Fruit fly (Drosophila melanogaster) whole organism, prepupa: Measurements from ENCODE around the gene Acp63F.
A peak's percentile ranks its signal among the peaks of the same experiment; 100 is the strongest.

Experiments used
- Blimp-1 ChIP-seq: fragments of 200-800 bp; sonication (Bioruptor generic); optimal IDR thresholded peaks from 3 replicates; lab custom pipeline; 2017; ENCODE audit warnings: missing biosample characterization, missing genetic modification characterization, mild to moderate bottlenecking, moderate library complexity, missing genetic modification reagents
- CG10631 ChIP-seq: fragments of 200-800 bp; sonication (Bioruptor generic); optimal IDR thresholded peaks from 2 replicates; lab custom pipeline; 2016; ENCODE audit warnings: missing biosample characterization, missing genetic modification characterization
- CG10669 ChIP-seq: fragments of 200-800 bp; sonication (Bioruptor generic); optimal IDR thresholded peaks from 3 replicates; lab custom pipeline; 2018; ENCODE audit warnings: missing biosample characterization, mild to moderate bottlenecking, missing genetic modification characterization, moderate library complexity
- CG11294 ChIP-seq: fragments of 200-800 bp; sonication (Bioruptor generic); IDR thresholded peaks from 2 replicates; pipeline ENCODE4 v1.3.6; 2022; ENCODE audit warnings: missing biosample characterization, missing genetic modification characterization
- CG11762 ChIP-seq: fragments of 200-800 bp; sonication (Bioruptor generic); optimal IDR thresholded peaks from 3 replicates; lab custom pipeline; 2016; ENCODE audit warnings: missing biosample characterization, missing genetic modification characterization; ENCODE audit not compliant: insufficient read depth
- CG11902 ChIP-seq: fragments of 200-800 bp; sonication (Bioruptor generic); optimal IDR thresholded peaks from 3 replicates; lab custom pipeline; 2016; ENCODE audit warnings: missing biosample characterization, missing genetic modification characterization
- CG15336 ChIP-seq: fragments of 200-800 bp; sonication (Bioruptor generic); IDR thresholded peaks from 2 replicates; pipeline ENCODE4 v1.3.6; 2022; ENCODE audit warnings: missing biosample characterization, missing genetic modification characterization
- CG1621 ChIP-seq: fragments of 200-800 bp; sonication (Bioruptor generic); optimal IDR thresholded peaks from 3 replicates; lab custom pipeline; 2018; ENCODE audit warnings: missing biosample characterization, mild to moderate bottlenecking, missing genetic modification characterization
- CG16779 ChIP-seq: fragments of 200-800 bp; sonication (Bioruptor generic); optimal IDR thresholded peaks from 3 replicates; lab custom pipeline; 2017; ENCODE audit warnings: missing biosample characterization, mild to moderate bottlenecking, missing genetic modification characterization
- CG31627 ChIP-seq: fragments of 200-800 bp; sonication (Bioruptor generic); optimal IDR thresholded peaks from 3 replicates; lab custom pipeline; 2016; ENCODE audit warnings: missing biosample characterization, missing genetic modification characterization
- CG32006 ChIP-seq: fragments of 200-800 bp; sonication (Bioruptor generic); optimal IDR thresholded peaks from 3 replicates; lab custom pipeline; 2017; ENCODE audit warnings: missing biosample characterization, mild to moderate bottlenecking, missing genetic modification characterization
- CG34406 ChIP-seq: fragments of 200-800 bp; sonication (Bioruptor generic); optimal IDR thresholded peaks from 3 replicates; lab custom pipeline; 2016; ENCODE audit warnings: missing biosample characterization, missing genetic modification characterization
- CG3919 ChIP-seq: fragments of 200-800 bp; sonication (Bioruptor generic); optimal IDR thresholded peaks from 3 replicates; lab custom pipeline; 2016; ENCODE audit warnings: missing biosample characterization, missing genetic modification characterization
- CG6163 ChIP-seq: fragments of 200-800 bp; sonication (Bioruptor generic); IDR thresholded peaks from 3 replicates; pipeline ENCODE4 v1.3.6; 2022; ENCODE audit warnings: missing biosample characterization, missing genetic modification characterization
- CG6276 ChIP-seq: fragments of 200-800 bp; sonication (Bioruptor generic); optimal IDR thresholded peaks from 2 replicates; lab custom pipeline; 2017; ENCODE audit warnings: missing biosample characterization, mild to moderate bottlenecking, missing genetic modification characterization
- CG6792 ChIP-seq: fragments of 200-800 bp; sonication (Bioruptor generic); optimal IDR thresholded peaks from 3 replicates; lab custom pipeline; 2016; ENCODE audit warnings: missing biosample characterization, missing genetic modification characterization
- CG6854 ChIP-seq: fragments of 200-800 bp; sonication (Bioruptor generic); optimal IDR thresholded peaks from 2 replicates; lab custom pipeline; 2017; ENCODE audit warnings: missing biosample characterization, mild to moderate bottlenecking, missing genetic modification characterization
- CG7368 ChIP-seq: fragments of 200-800 bp; sonication (Bioruptor generic); optimal IDR thresholded peaks from 3 replicates; lab custom pipeline; 2016; ENCODE audit warnings: missing biosample characterization, missing genetic modification characterization
- CG8319 ChIP-seq: fragments of 200-800 bp; sonication (Bioruptor generic); optimal IDR thresholded peaks from 3 replicates; lab custom pipeline; 2016; ENCODE audit warnings: missing biosample characterization, missing genetic modification characterization
- CG9139 ChIP-seq: fragments of 200-800 bp; sonication (Bioruptor generic); optimal IDR thresholded peaks from 3 replicates; lab custom pipeline; 2017; ENCODE audit warnings: missing biosample characterization, mild to moderate bottlenecking, missing genetic modification characterization
- Eip75B ChIP-seq: fragments of 200-800 bp; sonication (Bioruptor generic); optimal IDR thresholded peaks from 3 replicates; lab custom pipeline; 2016; ENCODE audit warnings: missing biosample characterization, missing genetic modification characterization
- Eip78C ChIP-seq: fragments of 200-800 bp; sonication (Bioruptor generic); peaks from one replicate; lab custom pipeline; 2016; ENCODE audit warnings: missing biosample characterization, missing genetic modification characterization
- Gug ChIP-seq: fragments of 200-800 bp; sonication (Bioruptor generic); IDR thresholded peaks from 2 replicates; pipeline ENCODE4 v1.3.6; 2022; ENCODE audit warnings: missing biosample characterization, missing genetic modification characterization
- Hr38 ChIP-seq: sonication (Bioruptor generic); optimal IDR thresholded peaks from 2 replicates; lab custom pipeline; 2016; ENCODE audit warnings: missing biosample characterization, missing genetic modification characterization
- Lpt ChIP-seq: fragments of 200-800 bp; sonication (Bioruptor generic); optimal IDR thresholded peaks from 3 replicates; lab custom pipeline; 2016; ENCODE audit warnings: missing biosample characterization, missing genetic modification characterization
- Met ChIP-seq: fragments of 200-800 bp; sonication (Bioruptor generic); optimal IDR thresholded peaks from 3 replicates; lab custom pipeline; 2016; ENCODE audit warnings: missing biosample characterization, missing genetic modification characterization
- Smox ChIP-seq: fragments of 200-800 bp; sonication (Bioruptor generic); optimal IDR thresholded peaks from 3 replicates; lab custom pipeline; 2016; ENCODE audit warnings: missing biosample characterization, missing genetic modification characterization
- Sox15 ChIP-seq: fragments of 200-800 bp; sonication (Bioruptor generic); optimal IDR thresholded peaks from 3 replicates; lab custom pipeline; 2016; ENCODE audit warnings: missing biosample characterization, missing genetic modification characterization
- acj6 ChIP-seq: fragments of 200-800 bp; sonication (Bioruptor generic); optimal IDR thresholded peaks from 3 replicates; lab custom pipeline; 2016; ENCODE audit warnings: missing biosample characterization, missing genetic modification characterization
- cyc ChIP-seq: fragments of 200-800 bp; sonication (Bioruptor generic); optimal IDR thresholded peaks from 3 replicates; lab custom pipeline; 2016; ENCODE audit warnings: missing biosample characterization, missing genetic modification characterization
- dac ChIP-seq: fragments of 200-800 bp; sonication (Bioruptor generic); optimal IDR thresholded peaks from 2 replicates; lab custom pipeline; 2017; ENCODE audit warnings: missing biosample characterization, mild to moderate bottlenecking, missing genetic modification characterization
- eg ChIP-seq: fragments of 200-800 bp; sonication (Bioruptor generic); IDR thresholded peaks from 3 replicates; pipeline ENCODE4 v1.3.6; 2022; ENCODE audit warnings: missing biosample characterization, missing genetic modification characterization
- esn ChIP-seq: fragments of 200-800 bp; sonication (Bioruptor generic); optimal IDR thresholded peaks from 2 replicates; lab custom pipeline; 2016; ENCODE audit warnings: missing biosample characterization, mild to moderate bottlenecking, missing genetic modification characterization, moderate library complexity
- fd59A ChIP-seq: fragments of 200-800 bp; sonication (Bioruptor generic); optimal IDR thresholded peaks from 2 replicates; lab custom pipeline; 2017; ENCODE audit warnings: missing biosample characterization, mild to moderate bottlenecking, missing genetic modification characterization, missing genetic modification reagents
- fd85E ChIP-seq: fragments of 200-800 bp; sonication (Bioruptor generic); optimal IDR thresholded peaks from 3 replicates; lab custom pipeline; 2016; ENCODE audit warnings: missing biosample characterization, missing genetic modification characterization
- lz ChIP-seq: fragments of 200-800 bp; sonication (Bioruptor generic); optimal IDR thresholded peaks from 3 replicates; lab custom pipeline; 2016; ENCODE audit warnings: missing biosample characterization, missing genetic modification characterization
- net ChIP-seq: fragments of 200-800 bp; sonication (Bioruptor generic); optimal IDR thresholded peaks from 3 replicates; lab custom pipeline; 2016; ENCODE audit warnings: missing biosample characterization, missing genetic modification characterization
- salr ChIP-seq, 2 experiments: fragments of 200-800 bp; sonication (Bioruptor generic); optimal IDR thresholded peaks; 3 replicates each; lab custom pipeline; 2016 to 2018; ENCODE audit warnings: missing biosample characterization in 2 of 2, missing genetic modification characterization in 2 of 2, mild to moderate bottlenecking in 1 of 2
- spab ChIP-seq: fragments of 200-800 bp; sonication (Bioruptor generic); optimal IDR thresholded peaks from 2 replicates; lab custom pipeline; 2017; ENCODE audit warnings: missing biosample characterization, mild to moderate bottlenecking, missing genetic modification characterization, missing genetic modification reagents
- ss ChIP-seq, 2 experiments: fragments of 200-800 bp; sonication (Bioruptor generic); optimal IDR thresholded peaks; 2 replicates in 1 of 2; 3 replicates in 1 of 2; lab custom pipeline; 2017 to 2018; ENCODE audit warnings: mild to moderate bottlenecking in 2 of 2, missing biosample characterization in 2 of 2, missing genetic modification characterization in 2 of 2, moderate library complexity in 1 of 2
- svp ChIP-seq: fragments of 200-800 bp; sonication (Bioruptor generic); peaks from one replicate; lab custom pipeline; 2016; ENCODE audit warnings: missing biosample characterization, missing genetic modification characterization
- topi ChIP-seq: fragments of 200-800 bp; sonication (Bioruptor generic); optimal IDR thresholded peaks from 3 replicates; lab custom pipeline; 2016; ENCODE audit warnings: missing biosample characterization, missing genetic modification characterization
- vri ChIP-seq: fragments of 200-800 bp; sonication (Bioruptor generic); optimal IDR thresholded peaks from 3 replicates; lab custom pipeline; 2016; ENCODE audit warnings: missing biosample characterization, mild to moderate bottlenecking, missing genetic modification characterization

The Acp63F gene

DNA sequence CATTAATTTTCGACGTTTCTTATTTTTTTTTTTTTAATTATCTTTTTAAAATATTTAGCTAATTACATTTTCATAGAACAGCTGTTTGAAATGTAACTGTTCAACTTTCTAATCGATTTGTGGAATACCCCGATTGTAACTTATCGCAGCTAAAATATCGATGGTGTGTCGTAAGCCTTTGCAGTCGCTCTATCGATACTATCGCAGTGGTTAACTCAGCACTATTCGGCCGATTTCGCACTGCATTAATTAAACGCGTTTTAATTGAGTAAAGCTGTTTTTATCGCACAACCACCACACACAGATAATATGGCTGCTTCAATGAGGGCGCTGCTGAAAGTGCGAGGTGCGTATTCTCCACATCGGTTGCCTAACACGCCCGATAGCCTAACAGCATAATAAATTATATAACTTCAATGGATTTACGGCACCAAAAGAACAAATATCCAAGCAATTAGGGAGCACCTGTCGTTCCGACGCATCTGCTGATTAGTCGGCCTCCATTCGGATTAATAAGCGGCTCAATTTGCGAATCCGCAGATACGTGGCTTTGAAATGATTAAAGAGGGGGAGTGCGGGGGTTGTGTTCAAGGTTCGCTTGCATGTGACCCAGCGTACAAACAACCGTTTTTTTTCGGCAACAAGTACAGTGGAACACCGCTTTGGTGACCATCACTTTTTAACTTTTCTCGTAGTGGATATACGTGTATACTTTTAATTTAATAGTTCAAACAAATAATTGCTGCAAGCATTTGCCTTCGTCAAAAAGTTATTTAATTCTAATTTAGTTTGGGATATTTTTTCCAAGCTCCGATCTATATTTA is 1.9 kb downstream of the Acp63F start, which contains the start of gene Scsalpha1 (continued):
- TF ChIP-seq ss (GFP tag; optimal IDR thresholded peaks at IDR 0.05; lab: Kevin White, UChicago) (peak; percentile 43 to 63), CG6276 (GFP tag; lab: Kevin White, UChicago) (no peak), Gug (GFP tag; lab: Robert Waterston, UW) (no peak), CG11294 (GFP tag; lab: Robert Waterston, UW) (peak; percentile 31; the same call in 1 of the 2 replicates), spab (GFP tag; lab: Kevin White, UChicago) (no peak), CG6792 (peak; percentile 38)

DNA sequence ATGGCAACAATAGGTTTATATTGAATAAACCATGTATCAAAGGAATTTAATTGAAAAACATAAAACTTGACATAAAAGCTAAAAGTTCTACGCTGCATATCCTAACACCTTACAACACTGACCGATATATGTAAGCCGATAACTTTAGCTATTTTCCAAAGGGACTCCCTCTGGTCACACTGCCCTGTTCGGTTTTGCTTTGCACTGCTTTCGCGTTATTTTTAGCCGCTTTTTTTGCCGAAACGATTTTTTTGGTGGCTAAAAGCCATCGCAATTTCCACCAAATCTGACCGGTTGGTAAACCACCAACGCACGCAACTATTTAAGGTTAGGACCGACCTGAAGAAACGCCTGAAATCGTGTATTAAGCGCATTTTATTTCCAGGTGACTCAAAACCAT is 5.1 kb downstream of the Acp63F start, which contains the start of the genes CG32263 and PIG-B:
CG32263 (minus strand) TSS at position 26 of the 400 bp plus-strand sequence.
PIG-B (plus strand) TSS at position 175 of the 400 bp plus-strand sequence.
- TF ChIP-seq CG9139 (GFP tag; lab: Kevin White, UChicago) (no peak), Eip78C (GFP tag; lab: Kevin White, UChicago) (peak; percentile 16)

DNA sequence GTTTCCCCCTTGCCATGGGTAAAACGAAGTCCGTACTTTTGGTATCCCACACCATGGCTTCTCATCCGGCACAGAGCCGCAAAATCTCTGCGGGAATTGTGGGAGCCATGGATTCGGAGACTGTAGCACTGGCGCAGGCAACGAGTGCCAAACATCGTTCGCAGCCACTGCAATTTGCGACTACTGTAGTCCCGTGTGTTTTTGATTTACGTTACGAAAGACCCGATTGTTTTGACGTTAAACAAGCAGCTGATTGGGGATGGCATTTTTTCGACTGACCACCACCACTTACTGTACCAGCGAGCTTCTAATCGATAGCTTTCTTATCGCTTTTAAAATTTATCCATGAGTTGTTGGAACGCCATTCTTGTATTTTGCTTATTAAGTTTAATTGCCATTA is 6.2 kb downstream of the Acp63F start, which contains the start of gene CG32262:
CG32262 (minus strand) TSS at position 254 of the 400 bp plus-strand sequence.
- TF ChIP-seq Eip78C (GFP tag; lab: Kevin White, UChicago): no peak
- no peak for TF ChIP-seq CG11294 (GFP tag; lab: Robert Waterston, UW)
- peak; percentile 25 for TF ChIP-seq esn
- TF ChIP-seq, all 60 proteins: peak for 1

DNA sequence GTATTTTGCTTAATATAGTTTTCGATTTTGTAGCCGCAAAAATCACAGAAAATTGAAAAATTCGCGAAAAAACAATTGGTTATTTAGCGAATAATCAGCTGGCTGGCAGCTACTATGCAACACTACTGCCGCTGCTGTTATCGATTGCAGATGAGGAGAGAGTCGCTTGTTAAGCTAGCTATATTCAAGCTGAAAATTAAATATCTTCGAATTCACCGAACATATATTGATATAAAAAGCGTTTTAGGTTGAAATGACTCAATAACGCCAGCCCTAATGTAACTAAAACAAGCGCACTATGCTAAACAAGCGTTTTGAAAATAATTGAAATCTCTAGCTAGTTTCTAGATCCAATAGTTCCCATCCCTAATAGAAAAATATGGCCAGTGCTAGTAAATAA is 9.8 kb downstream of the Acp63F start, which contains the start of the genes CG32264, ntc and IntS10:
CG32264 (minus strand) TSS at position 130 of the 400 bp plus-strand sequence.
ntc (minus strand) TSS at position 130 of the 400 bp plus-strand sequence.
IntS10 (plus strand) TSS at position 381 of the 400 bp plus-strand sequence.
- TF ChIP-seq CG31627 (GFP tag; lab: Kevin White, UChicago) (peak; percentile 72), Eip75B (GFP tag; lab: Kevin White, UChicago) (no peak), lz (GFP tag; lab: Kevin White, UChicago) (peak; percentile 71), svp (GFP tag; lab: Kevin White, UChicago) (no peak), Gug (GFP tag; lab: Robert Waterston, UW) (no peak), acj6 (GFP tag; lab: Kevin White, UChicago) (peak; percentile 69), vri (GFP tag; lab: Kevin White, UChicago) (no peak), CG10669 (GFP tag; lab: Kevin White, UChicago) (no peak), CG9139 (GFP tag; lab: Kevin White, UChicago) (no peak), CG1621 (no peak), Blimp-1 (GFP tag; lab: Kevin White, UChicago) (no peak), eg (no peak), topi (peak; percentile 60), CG16779 (tag; lab: Kevin White, UChicago) (no peak), CG7368 (GFP tag; lab: Kevin White, UChicago) (peak; percentile 16), fd59A (GFP tag; lab: Kevin White, UChicago) (no peak), spab (GFP tag; lab: Kevin White, UChicago) (no peak), cyc (peak; percentile 46), CG11762 (GFP tag; lab: Kevin White, UChicago) (no peak), CG34406 (GFP tag; lab: Kevin White, UChicago) (peak; percentile 41), CG15336 (no peak), dac (GFP tag; lab: Kevin White, UChicago) (peak; percentile 9), salr (GFP tag; optimal IDR thresholded peaks at IDR 0.05; lab: Kevin White, UChicago) (no peak), esn (peak; percentile 72), CG8319 (GFP tag; lab: Kevin White, UChicago) (peak; percentile 49), Met (GFP tag; lab: Kevin White, UChicago) (no peak), Lpt (GFP tag; lab: Kevin White, UChicago) (peak; percentile 30), fd85E (GFP tag; lab: Kevin White, UChicago) (no peak), Hr38 (GFP tag; lab: Kevin White, UChicago) (no peak), CG32006 (GFP tag; lab: Kevin White, UChicago) (no peak), CG11902 (GFP tag; lab: Kevin White, UChicago) (peak; percentile 18), CG10631 (GFP tag; lab: Kevin White, UChicago) (peak; percentile 73), Eip78C (GFP tag; lab: Kevin White, UChicago) (peak; percentile 89), CG6854 (GFP tag; lab: Kevin White, UChicago) (no peak), CG3919 (GFP tag; lab: Kevin White, UChicago) (no peak), Smox (GFP tag; lab: Kevin White, UChicago) (no peak), Sox15 (GFP tag; lab: Kevin White, UChicago) (peak; percentile 35), net (GFP tag; lab: Kevin White, UChicago) (no peak), CG6163 (GFP tag; lab: Robert Waterston, UW) (no peak)
